5 fruit fly cellular contexts compared by ENCODE assay signal in the genomic region with DNA sequence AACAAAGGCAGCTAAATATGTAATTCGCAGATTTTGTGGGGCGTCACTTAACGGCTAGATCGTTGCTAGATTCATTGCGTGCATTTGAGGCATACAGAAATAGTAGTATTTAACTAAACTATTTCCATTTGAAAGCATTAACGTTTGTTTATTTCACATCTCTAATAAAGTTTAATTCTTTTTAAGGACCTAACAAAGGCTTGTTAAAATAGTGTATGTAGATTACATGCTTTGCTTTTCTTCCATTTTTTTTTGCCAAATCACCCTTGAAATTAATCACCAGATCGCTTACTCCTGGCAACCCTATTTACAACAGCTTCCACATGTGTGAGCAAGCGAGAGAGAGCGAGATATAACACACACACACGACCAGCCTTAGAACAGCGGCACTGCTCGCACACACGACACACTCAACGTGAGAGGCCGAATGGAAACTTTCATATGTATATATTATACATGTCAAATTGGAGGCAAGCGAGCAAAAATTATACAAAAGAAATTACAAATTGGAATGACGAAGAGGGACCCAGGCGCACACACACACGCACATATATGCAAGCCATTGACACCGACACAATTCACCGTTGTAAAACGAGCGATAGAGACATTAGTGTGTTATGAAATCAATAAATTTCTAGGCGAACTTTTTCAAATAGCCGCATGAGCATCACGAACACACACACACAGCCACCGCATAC.
TF ChIP-seq lines count a peak whose summit lies in the region.

No protein-coding gene starts in this region.

TF ChIP-seq in whole organism, adult, 20 proteins besides CTCF, POLR2A, EP300 and RAD21 (continued from another document):
- TF ChIP-seq CG12768 (GFP tag; optimal IDR thresholded peaks at IDR 0.05; lab: Kevin White, UChicago) (peak; percentile 67), tj (GFP tag; optimal IDR thresholded peaks at IDR 0.05; lab: Kevin White, UChicago) (peak; percentile 79), CG11617 (GFP tag; optimal IDR thresholded peaks at IDR 0.05; lab: Kevin White, UChicago) (peak; percentile 79), CG7045 (GFP tag; optimal IDR thresholded peaks at IDR 0.05; lab: Kevin White, UChicago) (peak; percentile 69)
TF ChIP-seq in whole organism, adult: peak in this region for 19.

TF ChIP-seq in whole organism, embryonic, 481 proteins besides CTCF, POLR2A, EP300 and RAD21 (continued from another document and continues in another):
- peak; percentile 61 for TF ChIP-seq CHES-1-like (GFP tag; optimal IDR thresholded peaks at IDR 0.05; lab: Kevin White, UChicago)
- no peak for TF ChIP-seq CG16815 (GFP tag; optimal IDR thresholded peaks at IDR 0.05; lab: Kevin White, UChicago)
- TF ChIP-seq CG5245 (GFP tag; optimal IDR thresholded peaks at IDR 0.05; lab: Kevin White, UChicago), result peak; percentile 42
- no peak for TF ChIP-seq dan (GFP tag; IDR thresholded peaks at IDR 0.05; lab: Robert Waterston, UW)
- peak; percentile 44 for TF ChIP-seq zen (tag; optimal IDR thresholded peaks at IDR 0.05; lab: Kevin White, UChicago)
- TF ChIP-seq her (GFP tag; optimal IDR thresholded peaks at IDR 0.05; lab: Kevin White, UChicago), result peak; percentile 52
- no peak for TF ChIP-seq Atf3 (GFP tag; optimal IDR thresholded peaks at IDR 0.05; lab: Kevin White, UChicago)
- no peak for TF ChIP-seq h (optimal IDR thresholded peaks at IDR 0.05; lab: Kevin White, UChicago)
- TF ChIP-seq CG12071 (GFP tag; optimal IDR thresholded peaks at IDR 0.05; lab: Kevin White, UChicago), result no peak
- peak; percentile 50; the same call in 1 of the 2 replicates for TF ChIP-seq CG32772 (GFP tag; IDR thresholded peaks at IDR 0.05; lab: Robert Waterston, UW)
- TF ChIP-seq CG17328 (GFP tag; IDR thresholded peaks at IDR 0.05; lab: Robert Waterston, UW), result peak; percentile 44; the same call in 1 of the 2 replicates
- no peak for TF ChIP-seq zen2 (GFP tag; IDR thresholded peaks at IDR 0.05; lab: Robert Waterston, UW; ENCODE audit: partially characterized antibody)
- TF ChIP-seq CG18476 (GFP tag; optimal IDR thresholded peaks at IDR 0.05; lab: Kevin White, UChicago), result peak; percentile 13
- no peak for TF ChIP-seq zf30C (GFP tag; optimal IDR thresholded peaks at IDR 0.05; lab: Kevin White, UChicago)
- TF ChIP-seq CG1024 (GFP tag; IDR thresholded peaks at IDR 0.05; lab: Robert Waterston, UW), result no peak
- TF ChIP-seq CG15073 (GFP tag; optimal IDR thresholded peaks at IDR 0.05; lab: Kevin White, UChicago), result no peak
- no peak for TF ChIP-seq CG2889 (GFP tag; IDR thresholded peaks at IDR 0.05; lab: Robert Waterston, UW)
- TF ChIP-seq CG32532 (GFP tag; IDR thresholded peaks at IDR 0.05; lab: Robert Waterston, UW), result peak; percentile 71
- peak; percentile 48 for TF ChIP-seq CG9609 (GFP tag; optimal IDR thresholded peaks at IDR 0.05; lab: Kevin White, UChicago)
- peak; percentile 37 for TF ChIP-seq CG3838 (GFP tag; optimal IDR thresholded peaks at IDR 0.05; lab: Kevin White, UChicago)
- no peak for TF ChIP-seq CG7745 (tag; optimal IDR thresholded peaks at IDR 0.05; lab: Kevin White, UChicago)
- no peak for TF ChIP-seq CG11696 (GFP tag; IDR thresholded peaks at IDR 0.05; lab: Robert Waterston, UW)
- no peak for TF ChIP-seq Bdp1 (GFP tag; optimal IDR thresholded peaks at IDR 0.05; lab: Kevin White, UChicago)
- TF ChIP-seq wdn (GFP tag; IDR thresholded peaks at IDR 0.05; lab: Robert Waterston, UW), result peak; percentile 34; the same call in 1 of the 2 replicates
- TF ChIP-seq NFAT (GFP tag; IDR thresholded peaks at IDR 0.05; lab: Robert Waterston, UW), result peak; percentile 90
- TF ChIP-seq CG9727 (GFP tag; optimal IDR thresholded peaks at IDR 0.05; lab: Kevin White, UChicago), result peak; percentile 59
- peak; percentile 53 for TF ChIP-seq CG1233 (GFP tag; optimal IDR thresholded peaks at IDR 0.05; lab: Kevin White, UChicago)
- TF ChIP-seq CG14965 (GFP tag; optimal IDR thresholded peaks at IDR 0.05; lab: Kevin White, UChicago; ENCODE audit: borderline replicate concordance), result no peak
- TF ChIP-seq dmrt11E (tag; optimal IDR thresholded peaks at IDR 0.05; lab: Kevin White, UChicago), result peak; percentile 11

TF ChIP-seq in whole organism, prepupa, 60 proteins besides CTCF, POLR2A, EP300 and RAD21 (continued from another document and continues in another):
- TF ChIP-seq CG31627 (GFP tag; optimal IDR thresholded peaks at IDR 0.05; lab: Kevin White, UChicago) (peak; percentile 62), CG15336 (GFP tag; IDR thresholded peaks at IDR 0.05; lab: Robert Waterston, UW) (peak; percentile 54; the same call in 1 of the 2 replicates), Sox15 (GFP tag; optimal IDR thresholded peaks at IDR 0.05; lab: Kevin White, UChicago) (no peak), Ets21C (GFP tag; optimal IDR thresholded peaks at IDR 0.05; lab: Kevin White, UChicago) (peak; percentile 57), vri (GFP tag; optimal IDR thresholded peaks at IDR 0.05; lab: Kevin White, UChicago) (peak; percentile 84), Hr38 (GFP tag; optimal IDR thresholded peaks at IDR 0.05; lab: Kevin White, UChicago) (no peak), dac (GFP tag; optimal IDR thresholded peaks at IDR 0.05; lab: Kevin White, UChicago) (peak; percentile 7), CG6163 (GFP tag; IDR thresholded peaks at IDR 0.05; lab: Robert Waterston, UW) (peak; percentile 73; the same call in 2 of the 3 replicates), Blimp-1 (GFP tag; optimal IDR thresholded peaks at IDR 0.05; lab: Kevin White, UChicago) (peak; percentile 45), pdm3 (GFP tag; optimal IDR thresholded peaks at IDR 0.05; lab: Kevin White, UChicago) (peak; percentile 61), Lpt (GFP tag; optimal IDR thresholded peaks at IDR 0.05; lab: Kevin White, UChicago) (peak; percentile 62), Eip93F (GFP tag; optimal IDR thresholded peaks at IDR 0.05; lab: Kevin White, UChicago) (peak; percentile 62), CG8319 (GFP tag; optimal IDR thresholded peaks at IDR 0.05; lab: Kevin White, UChicago) (peak; percentile 12), Ets96B (tag; optimal IDR thresholded peaks at IDR 0.05; lab: Kevin White, UChicago) (peak; percentile 15), CG32006 (GFP tag; optimal IDR thresholded peaks at IDR 0.05; lab: Kevin White, UChicago) (peak; percentile 73), Sox102F (GFP tag; optimal IDR thresholded peaks at IDR 0.05; lab: Kevin White, UChicago) (peak; percentile 67), CG11294 (GFP tag; IDR thresholded peaks at IDR 0.05; lab: Robert Waterston, UW) (no peak), ss (GFP tag; optimal IDR thresholded peaks at IDR 0.05; lab: Kevin White, UChicago) (peak; percentile 50 to 59), CG3032 (tag; optimal IDR thresholded peaks at IDR 0.05; lab: Kevin White, UChicago) (peak; percentile 21), esn (GFP tag; optimal IDR thresholded peaks at IDR 0.05; lab: Kevin White, UChicago) (peak; percentile 80), OdsH (GFP tag; optimal IDR thresholded peaks at IDR 0.05; lab: Kevin White, UChicago) (peak; percentile 56), fkh (GFP tag; optimal IDR thresholded peaks at IDR 0.05; lab: Kevin White, UChicago) (peak; percentile 29), Sox14 (GFP tag; optimal IDR thresholded peaks at IDR 0.05; lab: Kevin White, UChicago) (peak; percentile 78), CG11902 (GFP tag; optimal IDR thresholded peaks at IDR 0.05; lab: Kevin White, UChicago) (peak; percentile 2), CG34406 (GFP tag; optimal IDR thresholded peaks at IDR 0.05; lab: Kevin White, UChicago) (peak; percentile 47), cyc (GFP tag; optimal IDR thresholded peaks at IDR 0.05; lab: Kevin White, UChicago) (peak; percentile 67), CG6854 (GFP tag; optimal IDR thresholded peaks at IDR 0.05; lab: Kevin White, UChicago) (peak; percentile 40), CG3919 (GFP tag; optimal IDR thresholded peaks at IDR 0.05; lab: Kevin White, UChicago) (peak; percentile 62), Eip75B (GFP tag; optimal IDR thresholded peaks at IDR 0.05; lab: Kevin White, UChicago) (peak; percentile 74), dsx (GFP tag; optimal IDR thresholded peaks at IDR 0.05; lab: Kevin White, UChicago; ENCODE audit: poor library complexity, severe bottlenecking) (peak; percentile 22)

TF ChIP-seq in whole organism, pupa, 21 proteins besides CTCF, POLR2A, EP300 and RAD21 (continued from another document):
- TF ChIP-seq EcR (GFP tag; optimal IDR thresholded peaks at IDR 0.05; lab: Kevin White, UChicago) (peak; percentile 59), Snoo (tag; optimal IDR thresholded peaks at IDR 0.05; lab: Kevin White, UChicago) (peak; percentile 49), CG32121 (GFP tag; IDR thresholded peaks at IDR 0.05; lab: Robert Waterston, UW) (peak; percentile 75)

TF ChIP-seq in whole organism, wandering third instar larva, 38 proteins besides CTCF, POLR2A, EP300 and RAD21 (continued from another document):
- peak; percentile 48 for TF ChIP-seq OdsH (GFP tag; optimal IDR thresholded peaks at IDR 0.05; lab: Kevin White, UChicago)
- TF ChIP-seq rgr (GFP tag; optimal IDR thresholded peaks at IDR 0.05; lab: Kevin White, UChicago), result peak; percentile 60
- no peak for TF ChIP-seq sv (GFP tag; optimal IDR thresholded peaks at IDR 0.05; lab: Kevin White, UChicago)
- TF ChIP-seq Hr78 (GFP tag; optimal IDR thresholded peaks at IDR 0.05; lab: Kevin White, UChicago), result no peak
- no peak for TF ChIP-seq sage (GFP tag; optimal IDR thresholded peaks at IDR 0.05; lab: Kevin White, UChicago)
- TF ChIP-seq Sp1 (GFP tag; optimal IDR thresholded peaks at IDR 0.05; lab: Kevin White, UChicago), result peak; percentile 63
TF ChIP-seq in whole organism, wandering third instar larva: peak in this region for 20.
